Fruit fly (Drosophila melanogaster) whole organism, prepupa: ENCODE measurements around the gene Roc1b.
A peak's percentile ranks its signal among the peaks of the same experiment; 100 is the strongest.

ENCODE experiments used
- Blimp-1 ChIP-seq: fragments of 200-800 bp; sonication (Bioruptor generic); optimal IDR thresholded peaks from 3 replicates; lab custom pipeline; 2017; ENCODE audit warnings: missing biosample characterization, missing genetic modification characterization, mild to moderate bottlenecking, moderate library complexity, missing genetic modification reagents
- CG16779 ChIP-seq: fragments of 200-800 bp; sonication (Bioruptor generic); optimal IDR thresholded peaks from 3 replicates; lab custom pipeline; 2017; ENCODE audit warnings: missing biosample characterization, mild to moderate bottlenecking, missing genetic modification characterization
- CG7368 ChIP-seq: fragments of 200-800 bp; sonication (Bioruptor generic); optimal IDR thresholded peaks from 3 replicates; lab custom pipeline; 2016; ENCODE audit warnings: missing biosample characterization, missing genetic modification characterization
- OdsH ChIP-seq: fragments of 200-800 bp; sonication (Bioruptor generic); optimal IDR thresholded peaks from 3 replicates; lab custom pipeline; 2016; ENCODE audit warnings: missing biosample characterization, missing genetic modification characterization
- topi ChIP-seq: fragments of 200-800 bp; sonication (Bioruptor generic); optimal IDR thresholded peaks from 3 replicates; lab custom pipeline; 2016; ENCODE audit warnings: missing biosample characterization, missing genetic modification characterization

- peak; percentile 47 for TF ChIP-seq CG7368
- TF ChIP-seq topi (GFP tag; lab: Kevin White, UChicago) = peak; percentile 73
- TF ChIP-seq Blimp-1 (GFP tag; lab: Kevin White, UChicago) = no peak
- TF ChIP-seq CG16779 (tag; lab: Kevin White, UChicago) = no peak
- TF ChIP-seq OdsH (GFP tag; lab: Kevin White, UChicago) = peak; percentile 51
These were observed 30.3 kb downstream of the Roc1b start for dm6 chr3L:388094-388493.
